Fruit fly (Drosophila melanogaster): Measurements from ENCODE around the gene CG12025.

The CG12025 gene

dm6 chr3L:1904440-1904839 is 39.2 kb downstream of the CG12025 start:
- TF ChIP-seq CG9948 (tag; optimal IDR thresholded peaks at IDR 0.05) (no peak), fd96Ca (GFP tag; IDR thresholded peaks at IDR 0.05) (0 out of 3 replicates have a peak, but pooled peaks have one; percentile 16)

dm6 chr3L:1905273-1905672 is 40.0 kb downstream of the CG12025 start:
- TF ChIP-seq CG10348 (GFP tag; IDR thresholded peaks at IDR 0.05): no peak
- no peak for TF ChIP-seq rn (GFP tag; IDR thresholded peaks at IDR 0.05)
- no peak for TF ChIP-seq D1 (tag; optimal IDR thresholded peaks at IDR 0.05)
- TF ChIP-seq gl (tag; optimal IDR thresholded peaks at IDR 0.05): no peak
- TF ChIP-seq CG8159 (tag; optimal IDR thresholded peaks at IDR 0.05): peak; percentile 40
- TF ChIP-seq Pif1B (GFP tag; optimal IDR thresholded peaks at IDR 0.05): peak; percentile 12
- no peak for TF ChIP-seq CG17806 (tag; optimal IDR thresholded peaks at IDR 0.05)
- TF ChIP-seq EcR (GFP tag; optimal IDR thresholded peaks at IDR 0.05): no peak
- peak; percentile 23 for TF ChIP-seq CG15710 (tag; optimal IDR thresholded peaks at IDR 0.05)
- no peak for TF ChIP-seq CG9948 (tag; optimal IDR thresholded peaks at IDR 0.05)
- peak; percentile 39 for TF ChIP-seq Pif1A (GFP tag; optimal IDR thresholded peaks at IDR 0.05)
- no peak for TF ChIP-seq Snoo (tag; optimal IDR thresholded peaks at IDR 0.05)
- no peak for TF ChIP-seq CG13204 (GFP tag; optimal IDR thresholded peaks at IDR 0.05)
- no peak for TF ChIP-seq CG34367 (tag; optimal IDR thresholded peaks at IDR 0.05)
- peak; percentile 19; the same call in 1 of the 2 replicates for TF ChIP-seq CG32121 (GFP tag; IDR thresholded peaks at IDR 0.05)
- peak; percentile 36 for TF ChIP-seq CG8301 (tag; optimal IDR thresholded peaks at IDR 0.05)
- peak; percentile 47; the same call in 2 of the 3 replicates for TF ChIP-seq fd96Ca (GFP tag; IDR thresholded peaks at IDR 0.05)
- TF ChIP-seq CG14655 (GFP tag; optimal IDR thresholded peaks at IDR 0.05): peak; percentile 14

DNA sequence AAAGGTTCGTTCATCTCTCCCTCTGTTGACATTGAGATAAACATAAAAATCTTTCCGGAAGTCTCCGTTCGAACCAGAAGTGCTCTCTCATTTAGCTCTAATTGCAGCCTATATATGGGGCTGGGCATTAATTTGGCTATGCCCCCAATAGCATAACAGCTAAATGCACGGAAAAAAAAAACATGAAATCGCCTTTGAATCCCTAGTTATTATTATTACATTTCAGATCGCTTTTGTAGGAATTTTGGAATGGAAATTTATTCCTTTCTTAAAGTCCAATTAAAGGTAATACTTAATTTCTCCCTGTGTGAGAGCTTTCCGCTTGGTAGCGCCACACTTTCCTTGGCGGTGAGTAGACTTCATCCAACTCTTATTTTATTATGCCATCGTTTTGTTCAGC is 41.0 kb downstream of the CG12025 start:
- TF ChIP-seq CG34367 (tag; optimal IDR thresholded peaks at IDR 0.05) (no peak), CG8159 (tag; optimal IDR thresholded peaks at IDR 0.05) (peak; percentile 4), Ets98B (GFP tag; IDR thresholded peaks at IDR 0.05) (no peak), rn (GFP tag; IDR thresholded peaks at IDR 0.05) (no peak), Pif1A (GFP tag; optimal IDR thresholded peaks at IDR 0.05) (peak; percentile 19), CG15710 (tag; optimal IDR thresholded peaks at IDR 0.05) (no peak)

dm6 chr3L:1909000-1909399 is 43.8 kb downstream of the CG12025 start:
- TF ChIP-seq CG10348 (GFP tag; IDR thresholded peaks at IDR 0.05): no peak
- no peak for TF ChIP-seq CG32121 (GFP tag; IDR thresholded peaks at IDR 0.05)
- TF ChIP-seq CG8301 (tag; optimal IDR thresholded peaks at IDR 0.05): no peak
- no peak for TF ChIP-seq CG34367 (tag; optimal IDR thresholded peaks at IDR 0.05)
- TF ChIP-seq fd96Ca (GFP tag; IDR thresholded peaks at IDR 0.05): no peak
- no peak for TF ChIP-seq CG13204 (GFP tag; optimal IDR thresholded peaks at IDR 0.05)
- TF ChIP-seq CG9948 (tag; optimal IDR thresholded peaks at IDR 0.05): no peak
- TF ChIP-seq CG17806 (tag; optimal IDR thresholded peaks at IDR 0.05): no peak
- TF ChIP-seq CG4496 (GFP tag; IDR thresholded peaks at IDR 0.05): no peak
- TF ChIP-seq CG8159 (tag; optimal IDR thresholded peaks at IDR 0.05): no peak
- TF ChIP-seq Snoo (tag; optimal IDR thresholded peaks at IDR 0.05): no peak
- no peak for TF ChIP-seq Ets98B (GFP tag; IDR thresholded peaks at IDR 0.05)

- TF ChIP-seq CG13204 (GFP tag; optimal IDR thresholded peaks at IDR 0.05) (peak; percentile 7), fd96Ca (GFP tag; IDR thresholded peaks at IDR 0.05) (no peak)
Observed at dm6 chr3L:1910107-1910506, 44.9 kb downstream of the CG12025 start, which contains the start of gene dsb. Gene dsb (minus strand): TSS chr3L:1910197.

- no peak for TF ChIP-seq Ets98B (GFP tag; IDR thresholded peaks at IDR 0.05)
- TF ChIP-seq Pif1A (GFP tag; optimal IDR thresholded peaks at IDR 0.05): no peak
- no peak for TF ChIP-seq CG10348 (GFP tag; IDR thresholded peaks at IDR 0.05)
- no peak for TF ChIP-seq CG13204 (GFP tag; optimal IDR thresholded peaks at IDR 0.05)
- no peak for TF ChIP-seq Pif1B (GFP tag; optimal IDR thresholded peaks at IDR 0.05)
- no peak for TF ChIP-seq CG17806 (tag; optimal IDR thresholded peaks at IDR 0.05)
- no peak for TF ChIP-seq CG8301 (tag; optimal IDR thresholded peaks at IDR 0.05)
- TF ChIP-seq gl (tag; optimal IDR thresholded peaks at IDR 0.05): no peak
- TF ChIP-seq CG14655 (GFP tag; optimal IDR thresholded peaks at IDR 0.05): no peak
- TF ChIP-seq CG4496 (GFP tag; IDR thresholded peaks at IDR 0.05): no peak
- TF ChIP-seq CG12605 (GFP tag; IDR thresholded peaks at IDR 0.05): no peak
- no peak for TF ChIP-seq fd96Ca (GFP tag; IDR thresholded peaks at IDR 0.05)
- TF ChIP-seq CG9948 (tag; optimal IDR thresholded peaks at IDR 0.05): no peak
Observed at dm6 chr3L:1914668-1915067, 49.4 kb downstream of the CG12025 start.

DNA sequence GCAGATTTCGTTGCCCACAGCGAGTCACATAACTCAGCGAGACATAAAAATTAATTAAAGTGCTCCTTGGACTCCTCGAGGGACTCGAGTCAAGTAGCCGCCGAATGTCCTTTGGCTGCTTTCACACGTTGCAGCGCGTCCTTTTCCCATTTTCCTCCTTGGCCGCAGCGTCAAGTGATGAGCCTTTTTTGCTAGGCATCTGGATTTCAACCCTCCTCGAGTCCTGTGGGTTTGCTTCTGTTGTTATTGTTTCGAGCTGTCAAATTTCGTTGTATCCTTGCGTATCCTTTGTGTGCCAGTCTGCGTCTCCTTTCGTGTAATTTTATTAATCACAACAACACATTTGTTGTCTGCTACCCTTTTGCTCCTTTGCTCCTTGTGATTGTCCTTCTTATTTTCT is 51.4 kb downstream of the CG12025 start:
- TF ChIP-seq Snoo (tag; optimal IDR thresholded peaks at IDR 0.05) (no peak), CG12605 (GFP tag; IDR thresholded peaks at IDR 0.05) (no peak), D1 (tag; optimal IDR thresholded peaks at IDR 0.05) (no peak), EcR (GFP tag; optimal IDR thresholded peaks at IDR 0.05) (no peak), gl (tag; optimal IDR thresholded peaks at IDR 0.05) (no peak), CG8301 (tag; optimal IDR thresholded peaks at IDR 0.05) (no peak), CG34367 (tag; optimal IDR thresholded peaks at IDR 0.05) (no peak), CG10348 (GFP tag; IDR thresholded peaks at IDR 0.05) (no peak), CG14655 (GFP tag; optimal IDR thresholded peaks at IDR 0.05) (no peak), CG9948 (tag; optimal IDR thresholded peaks at IDR 0.05) (no peak), CG32121 (GFP tag; IDR thresholded peaks at IDR 0.05) (no peak), CG4496 (GFP tag; IDR thresholded peaks at IDR 0.05) (no peak)

All from whole organism, pupa.